Fruit fly (Drosophila melanogaster): ENCODE results near the gene snRNP-U1-C.

snRNP-U1-C gene

dm6 chr3R:18995556-18996272, 12.3 kb upstream of the snRNP-U1-C start:
- TF ChIP-seq schlank (tag; optimal IDR thresholded peaks at IDR 0.05) (no peak), ssp (GFP tag; IDR thresholded peaks at IDR 0.05) (peak; percentile 61), insv (GFP tag; optimal IDR thresholded peaks at IDR 0.05) (no peak), CG17359 (tag; optimal IDR thresholded peaks at IDR 0.05) (peak; percentile 90), yki (optimal IDR thresholded peaks at IDR 0.05) (no peak), CG34224 (GFP tag; IDR thresholded peaks at IDR 0.05; ENCODE audit: partially characterized antibody) (no peak), CG9215 (GFP tag; IDR thresholded peaks at IDR 0.05) (peak; percentile 10; the same call in 1 of the 2 replicates), br (optimal IDR thresholded peaks at IDR 0.05) (no peak), CG12236 (GFP tag; optimal IDR thresholded peaks at IDR 0.05) (peak; percentile 44), knrl (GFP tag; IDR thresholded peaks at IDR 0.05; ENCODE audit: partially characterized antibody) (no peak), crp (GFP tag; optimal IDR thresholded peaks at IDR 0.05) (peak in 1 of 2 experiments; percentile 41), BtbVII (GFP tag; optimal IDR thresholded peaks at IDR 0.05) (peak; percentile 62), CG3847 (GFP tag; IDR thresholded peaks at IDR 0.05) (0 out of 2 replicates have a peak, but pooled peaks have one; percentile 22), Hr39 (optimal IDR thresholded peaks at IDR 0.05) (no peak), trem (tag; optimal IDR thresholded peaks at IDR 0.05) (peak; percentile 61), NFAT (GFP tag; IDR thresholded peaks at IDR 0.05) (no peak), CG8089 (GFP tag; optimal IDR thresholded peaks at IDR 0.05) (peak; percentile 52), ci (GFP tag; IDR thresholded peaks at IDR 0.05) (peak; percentile 90), Dad (GFP tag; optimal IDR thresholded peaks at IDR 0.05) (peak; percentile 45), Optix (GFP tag; IDR thresholded peaks at IDR 0.05) (peak; percentile 69; the same call in 2 of the 3 replicates), CG18476 (GFP tag; optimal IDR thresholded peaks at IDR 0.05) (peak; percentile 72), CG11247 (GFP tag; IDR thresholded peaks at IDR 0.05) (no peak), ac (GFP tag; optimal IDR thresholded peaks at IDR 0.05) (peak; percentile 17), CG4854 (GFP tag; optimal IDR thresholded peaks at IDR 0.05) (peak; percentile 60), Lpt (GFP tag; optimal IDR thresholded peaks at IDR 0.05) (no peak), en (GFP tag; optimal IDR thresholded peaks at IDR 0.05) (peak; percentile 61), Dip2 (GFP tag; IDR thresholded peaks at IDR 0.05) (no peak), crc (GFP tag; optimal IDR thresholded peaks at IDR 0.05) (peak; percentile 35), CG30403 (GFP tag; optimal IDR thresholded peaks at IDR 0.05) (peak; percentile 76), exex (tag; optimal IDR thresholded peaks at IDR 0.05) (no peak), CG7372 (GFP tag; IDR thresholded peaks at IDR 0.05) (no peak), Gug (GFP tag; IDR thresholded peaks at IDR 0.05) (peak; percentile 53; the same call in 2 of the 4 replicates), CG8765 (GFP tag; IDR thresholded peaks at IDR 0.05) (peak; percentile 26; the same call in 1 of the 2 replicates), CG1832 (GFP tag; optimal IDR thresholded peaks at IDR 0.05) (no peak), CG8281 (tag; optimal IDR thresholded peaks at IDR 0.05) (peak; percentile 24), bbx (GFP tag; IDR thresholded peaks at IDR 0.05; ENCODE audit: partially characterized antibody) (no peak), CG13775 (GFP tag; optimal IDR thresholded peaks at IDR 0.05) (peak; percentile 55), Dfd (GFP tag; optimal IDR thresholded peaks at IDR 0.05) (no peak), emc (GFP tag; optimal IDR thresholded peaks at IDR 0.05) (no peak), row (GFP tag; IDR thresholded peaks at IDR 0.05) (peak; percentile 84), ranshi (GFP tag; IDR thresholded peaks at IDR 0.05) (peak; percentile 79; the same call in 1 of the 2 replicates), Doc3 (GFP tag; IDR thresholded peaks at IDR 0.05; ENCODE audit: partially characterized antibody) (no peak), CG11696 (GFP tag; IDR thresholded peaks at IDR 0.05) (peak; percentile 54; the same call in 1 of the 2 replicates), CG9817 (tag; optimal IDR thresholded peaks at IDR 0.05) (peak; percentile 33), mam (GFP tag; optimal IDR thresholded peaks at IDR 0.05) (peak; percentile 40), kay (GFP tag; optimal IDR thresholded peaks at IDR 0.05) (peak; percentile 27), Opbp (GFP tag; IDR thresholded peaks at IDR 0.05; ENCODE audit: partially characterized antibody) (no peak), Sin3A (optimal IDR thresholded peaks at IDR 0.05) (no peak), lov (optimal IDR thresholded peaks at IDR 0.05) (no peak), lov (GFP tag; IDR thresholded peaks at IDR 0.05) (peak; percentile 82), Poxn (GFP tag; IDR thresholded peaks at IDR 0.05) (no peak), hth (optimal IDR thresholded peaks at IDR 0.05) (no peak)

Data from whole organism, embryonic.